Worm (Caenorhabditis elegans) whole organism, late embryonic: ENCODE results near the gene C18A3.3.

Experiments
- hlh-13 ChIP-seq: fragments of 200-800 bp; sonication (Bioruptor generic); optimal IDR thresholded peaks from 2 replicates; lab custom pipeline; 2018; ENCODE audit warnings: mild to moderate bottlenecking, missing genetic modification characterization, missing compliant biosample characterization
- pqm-1 ChIP-seq: sonication (generic microtip); optimal IDR thresholded peaks from 2 replicates; lab custom pipeline; 2016; ENCODE audit warnings: missing genetic modification characterization, missing compliant biosample characterization

- TF ChIP-seq pqm-1 (tag; lab: Kevin White, UChicago) (no peak), hlh-13 (GFP tag; lab: Kevin White, UChicago) (no peak)
Measured at ce11 chrII:5696218-5696617, 19.9 kb upstream of the C18A3.3 start.
